Worm (Caenorhabditis elegans): ENCODE results near the gene Y60C6A.1.

Y60C6A.1 gene

ce11 chrV:4826710-4827380 is 43.4 kb downstream of the Y60C6A.1 start, which contains the start of the genes hsp-6 and C37H5.5 (continued):
- TF ChIP-seq nhr-77 (tag; optimal IDR thresholded peaks at IDR 0.05) (no peak), lin-39 (tag; optimal IDR thresholded peaks at IDR 0.05) (no peak), blmp-1 (tag; optimal IDR thresholded peaks at IDR 0.05; ENCODE audit: insufficient read depth) (peak; percentile 36)

Measured in whole organism, L2 larva.